Fruit fly (Drosophila melanogaster): ENCODE data around the gene Cyt-c1.

dm6 chr3L:5353484-5354056, 6.4 kb upstream of the Cyt-c1 start:
- no peak for TF ChIP-seq Hr39 (GFP tag; optimal IDR thresholded peaks at IDR 0.05)
- no peak for TF ChIP-seq spab (GFP tag; optimal IDR thresholded peaks at IDR 0.05)
- no peak for TF ChIP-seq Ets21C (GFP tag; optimal IDR thresholded peaks at IDR 0.05)
